Worm (Caenorhabditis elegans) whole organism, L1 larva: ENCODE measurements around the gene F59E12.17.

Experiments used
- C04F5.9 ChIP-seq: sonication (generic microtip); optimal IDR thresholded peaks from 2 replicates; lab custom pipeline; 2016; ENCODE audit warnings: missing genetic modification characterization, missing compliant biosample characterization
- C16A3.4 ChIP-seq: fragments of 150-350 bp; optimal IDR thresholded peaks from 2 replicates; lab custom pipeline; 2014; ENCODE audit warnings: missing biosample characterization, missing genetic modification characterization
- C34B4.2 ChIP-seq: sonication (generic microtip); optimal IDR thresholded peaks from 2 replicates; lab custom pipeline; 2017; ENCODE audit warnings: mild to moderate bottlenecking, missing genetic modification characterization, missing compliant biosample characterization
- aha-1 ChIP-seq: fragments of 150-350 bp; optimal IDR thresholded peaks from 2 replicates; lab custom pipeline; 2014; ENCODE audit warnings: missing biosample characterization, missing genetic modification characterization
- aly-2 ChIP-seq: fragments of 150-350 bp; optimal IDR thresholded peaks from 2 replicates; lab custom pipeline; 2014; ENCODE audit warnings: missing biosample characterization, missing genetic modification characterization
- ama-1 ChIP-seq: fragments of 150-350 bp; optimal IDR thresholded peaks from 2 replicates; lab custom pipeline; 2014
- blmp-1 ChIP-seq: fragments of 150-350 bp; optimal IDR thresholded peaks from 2 replicates; lab custom pipeline; 2014; ENCODE audit warnings: missing biosample characterization, missing genetic modification characterization
- ceh-8 ChIP-seq: fragments of 200-800 bp; sonication (Bioruptor generic); optimal IDR thresholded peaks from 2 replicates; lab custom pipeline; 2018; ENCODE audit warnings: mild to moderate bottlenecking, missing genetic modification characterization, moderate library complexity, missing compliant biosample characterization
- ceh-88 ChIP-seq: fragments of 200-800 bp; sonication (Bioruptor generic); IDR thresholded peaks from 2 replicates; pipeline ENCODE4 v1.3.6; 2022; ENCODE audit warnings: missing genetic modification characterization, missing compliant biosample characterization
- dpl-1 ChIP-seq, 3 experiments: fragments of 150-350 bp in 2 of 3; sonication (generic microtip) in 1 of 3; optimal IDR thresholded peaks; 2 replicates each; lab custom pipeline; 2014 to 2017; ENCODE audit warnings: missing biosample characterization in 3 of 3, missing genetic modification characterization in 3 of 3, missing genetic modification reagents in 3 of 3
- dsc-1 ChIP-seq: sonication (generic microtip); optimal IDR thresholded peaks from 2 replicates; lab custom pipeline; 2016; ENCODE audit warnings: mild to moderate bottlenecking, missing genetic modification characterization, missing compliant biosample characterization
- egl-13 ChIP-seq: sonication (generic microtip); optimal IDR thresholded peaks from 2 replicates; lab custom pipeline; 2016; ENCODE audit warnings: missing genotype, missing genetic modification reagents, missing genetic modification characterization, missing compliant biosample characterization
- fkh-10 ChIP-seq: sonication (generic microtip); optimal IDR thresholded peaks from 2 replicates; lab custom pipeline; 2017; ENCODE audit warnings: missing biosample characterization, missing genetic modification reagents, missing genetic modification characterization
- fkh-4 ChIP-seq: sonication (generic microtip); optimal IDR thresholded peaks from 2 replicates; lab custom pipeline; 2016; ENCODE audit warnings: missing compliant biosample characterization, missing genetic modification characterization, borderline replicate concordance
- fkh-8 ChIP-seq: sonication (generic microtip); optimal IDR thresholded peaks from 2 replicates; lab custom pipeline; 2016; ENCODE audit warnings: mild to moderate bottlenecking, missing genetic modification characterization, missing compliant biosample characterization
- grh-1 ChIP-seq: fragments of 200-800 bp; sonication (Bioruptor generic); IDR thresholded peaks from 2 replicates; pipeline ENCODE4 v1.3.6; 2022; ENCODE audit warnings: missing genetic modification reagents, missing genetic modification characterization, missing compliant biosample characterization
- hlh-4 ChIP-seq: sonication (generic microtip); optimal IDR thresholded peaks from 2 replicates; lab custom pipeline; 2016; ENCODE audit warnings: mild to moderate bottlenecking, missing genetic modification characterization, missing compliant biosample characterization
- lin-13 ChIP-seq: fragments of 150-350 bp; optimal IDR thresholded peaks from 2 replicates; lab custom pipeline; 2014; ENCODE audit warnings: missing biosample characterization, missing genetic modification reagents, missing genetic modification characterization
- lin-14 ChIP-seq: fragments of 200-800 bp; sonication (Bioruptor generic); optimal IDR thresholded peaks from 2 replicates; lab custom pipeline; 2018; ENCODE audit warnings: mild to moderate bottlenecking, missing genetic modification characterization, moderate library complexity, missing compliant biosample characterization
- lin-35 ChIP-seq, 2 experiments: fragments of 150-350 bp; optimal IDR thresholded peaks; 2 replicates each; lab custom pipeline; 2014; ENCODE audit warnings: missing biosample characterization in 2 of 2, missing genetic modification characterization in 2 of 2, missing genetic modification reagents in 2 of 2
- lir-3 ChIP-seq: sonication (generic microtip); optimal IDR thresholded peaks from 2 replicates; lab custom pipeline; 2016; ENCODE audit warnings: mild to moderate bottlenecking, missing genetic modification characterization, moderate library complexity, missing compliant biosample characterization; ENCODE audit not compliant: poor library complexity
- lsy-2 ChIP-seq, 2 experiments: fragments of 150-350 bp; optimal IDR thresholded peaks; 2 replicates each; lab custom pipeline; 2014; ENCODE audit warnings: missing biosample characterization in 2 of 2, missing genetic modification characterization in 2 of 2
- mdl-1 ChIP-seq, 2 experiments: fragments of 150-350 bp; optimal IDR thresholded peaks; 2 replicates each; lab custom pipeline; 2014 to 2017; ENCODE audit warnings: missing biosample characterization in 2 of 2, missing genetic modification characterization in 2 of 2, inconsistent platforms in 1 of 2
- mep-1 ChIP-seq: fragments of 150-350 bp; optimal IDR thresholded peaks from 2 replicates; lab custom pipeline; 2014; ENCODE audit warnings: missing biosample characterization, missing genetic modification characterization
- nhr-11 ChIP-seq: fragments of 150-350 bp; optimal IDR thresholded peaks from 2 replicates; lab custom pipeline; 2014; ENCODE audit warnings: missing biosample characterization, missing genetic modification characterization
- nhr-19 ChIP-seq: fragments of 200-800 bp; sonication (Bioruptor generic); conservative IDR thresholded peaks from 2 replicates; pipeline ENCODE4 v1.3.6; 2022; ENCODE audit warnings: missing genetic modification characterization, missing compliant biosample characterization
- nhr-20 ChIP-seq: sonication (generic microtip); optimal IDR thresholded peaks from 2 replicates; lab custom pipeline; 2016; ENCODE audit warnings: mild to moderate bottlenecking, missing genetic modification characterization, missing compliant biosample characterization
- nhr-237 ChIP-seq: fragments of 150-350 bp; optimal IDR thresholded peaks from 2 replicates; lab custom pipeline; 2014; ENCODE audit warnings: missing biosample characterization, missing genetic modification characterization
- nhr-71 ChIP-seq: sonication (generic microtip); optimal IDR thresholded peaks from 2 replicates; lab custom pipeline; 2016; ENCODE audit warnings: mild to moderate bottlenecking, missing genetic modification characterization, moderate library complexity, missing compliant biosample characterization
- nhr-84 ChIP-seq: sonication (generic microtip); optimal IDR thresholded peaks from 2 replicates; lab custom pipeline; 2017; ENCODE audit warnings: missing biosample characterization, missing genetic modification characterization
- nhr-85 ChIP-seq: sonication (generic microtip); peaks from one replicate; lab custom pipeline; 2016; ENCODE audit warnings: missing genetic modification characterization, inconsistent platforms, missing compliant biosample characterization
- nhr-90 ChIP-seq: sonication (generic microtip); optimal IDR thresholded peaks from 2 replicates; lab custom pipeline; 2016; ENCODE audit warnings: mild to moderate bottlenecking, missing genetic modification characterization, missing compliant biosample characterization; ENCODE audit not compliant: poor library complexity
- pax-3 ChIP-seq: fragments of 200-800 bp; sonication (Bioruptor generic); optimal IDR thresholded peaks from 2 replicates; lab custom pipeline; 2018; ENCODE audit warnings: mild to moderate bottlenecking, missing genetic modification characterization, moderate library complexity, missing compliant biosample characterization
- rnt-1 ChIP-seq: sonication (generic microtip); optimal IDR thresholded peaks from 2 replicates; lab custom pipeline; 2016; ENCODE audit warnings: mild to moderate bottlenecking, missing genetic modification characterization, moderate library complexity, missing compliant biosample characterization
- snpc-4 ChIP-seq: fragments of 150-350 bp; optimal IDR thresholded peaks from 2 replicates; lab custom pipeline; 2014; ENCODE audit warnings: missing biosample characterization, missing genetic modification characterization
- snu-23 ChIP-seq: sonication (generic microtip); optimal IDR thresholded peaks from 2 replicates; lab custom pipeline; 2016; ENCODE audit warnings: missing genetic modification characterization, missing compliant biosample characterization
- tbx-2 ChIP-seq: sonication (generic microtip); optimal IDR thresholded peaks from 2 replicates; lab custom pipeline; 2016; ENCODE audit warnings: missing genetic modification characterization, missing compliant biosample characterization
- tlp-1 ChIP-seq: fragments of 150-350 bp; optimal IDR thresholded peaks from 2 replicates; lab custom pipeline; 2014; ENCODE audit warnings: missing biosample characterization, missing genetic modification characterization
- unc-130 ChIP-seq: fragments of 150-350 bp; optimal IDR thresholded peaks from 2 replicates; lab custom pipeline; 2017; ENCODE audit warnings: missing biosample characterization, missing genetic modification characterization, inconsistent platforms
- unc-62 ChIP-seq: fragments of 150-350 bp; optimal IDR thresholded peaks from 2 replicates; lab custom pipeline; 2014; ENCODE audit warnings: missing biosample characterization, missing genetic modification reagents, missing genetic modification characterization
- vab-15 ChIP-seq: sonication (generic microtip); optimal IDR thresholded peaks from 2 replicates; lab custom pipeline; 2017; ENCODE audit warnings: missing genotype, mild to moderate bottlenecking, missing genetic modification characterization, missing compliant biosample characterization
- xbp-1 ChIP-seq: sonication (generic microtip); optimal IDR thresholded peaks from 2 replicates; lab custom pipeline; 2016; ENCODE audit warnings: missing genetic modification characterization, missing compliant biosample characterization

The F59E12.17 gene

DNA sequence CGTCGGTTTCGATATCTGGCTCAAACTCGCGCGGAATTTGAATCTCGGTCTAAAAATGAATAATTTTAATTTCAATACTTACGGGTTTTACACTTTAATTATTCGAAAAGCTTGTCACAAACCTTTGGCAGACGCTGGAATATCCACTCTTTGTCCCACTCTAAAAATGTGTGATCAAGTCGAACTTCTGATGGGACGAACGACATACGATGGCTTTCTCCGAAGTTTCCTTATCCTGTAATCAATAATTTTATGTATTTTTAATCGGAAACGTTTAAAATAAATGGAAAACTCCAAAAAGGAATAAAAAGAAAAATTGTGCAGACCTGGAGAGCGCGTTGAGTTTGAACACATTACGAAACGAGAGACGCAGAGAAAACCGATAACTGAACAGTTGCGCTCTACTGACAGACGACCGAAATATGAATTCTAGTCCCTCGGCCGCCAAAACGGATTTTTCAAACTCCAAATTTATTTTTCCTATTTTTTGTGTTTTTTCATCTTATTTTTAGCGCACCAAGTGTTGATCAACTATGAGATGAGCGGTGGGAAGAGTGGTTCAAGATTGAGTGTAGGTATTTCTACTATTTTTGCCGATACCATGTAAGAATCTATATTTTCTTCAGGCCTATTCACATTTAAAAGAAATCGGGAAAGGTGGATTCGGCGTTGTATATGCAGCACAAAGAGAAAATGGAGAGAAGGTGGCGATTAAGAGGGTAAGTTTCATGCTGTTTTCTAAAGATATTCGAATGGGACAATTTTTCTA lies at the start of gene F59E12.17, which contains the start of the genes sam-4 and zyg-1 (continued):
- TF ChIP-seq nhr-237 (tag; lab: Kevin White, UChicago) = no peak
- peak; percentile 47 for TF ChIP-seq xbp-1 (tag; lab: Kevin White, UChicago)
- TF ChIP-seq egl-13 = no peak
- no peak for TF ChIP-seq aha-1 (tag; lab: Kevin White, UChicago)
- TF ChIP-seq nhr-20 (tag; lab: Kevin White, UChicago) = peak; percentile 61
- TF ChIP-seq vab-15 (tag; lab: Kevin White, UChicago) = no peak
- no peak for TF ChIP-seq pax-3 (tag; lab: Kevin White, UChicago)
- peak; percentile 18 for TF ChIP-seq nhr-90 (tag; lab: Kevin White, UChicago)
- TF ChIP-seq lin-35 (GFP tag; optimal IDR thresholded peaks at IDR 0.05; lab: Kevin White, UChicago) = peak; percentile 80 to 90
- no peak for TF ChIP-seq tlp-1 (tag; lab: Kevin White, UChicago)
- TF ChIP-seq mep-1 (tag; lab: Kevin White, UChicago) = peak; percentile 65
- no peak for TF ChIP-seq ama-1 (lab: Kevin White, UChicago)
- no peak for TF ChIP-seq nhr-11 (tag; lab: Kevin White, UChicago)
- TF ChIP-seq nhr-85 (tag; lab: Kevin White, UChicago) = peak; percentile 74
- TF ChIP-seq C04F5.9 (tag; lab: Kevin White, UChicago) = no peak
- TF ChIP-seq dpl-1 (GFP tag; optimal IDR thresholded peaks at IDR 0.05; lab: Kevin White, UChicago) = peak; percentile 68 to 87 (median 77)
- TF ChIP-seq lin-13 (GFP tag; lab: Kevin White, UChicago) = no peak
- no peak for TF ChIP-seq hlh-4 (tag; lab: Kevin White, UChicago)
- no peak for TF ChIP-seq grh-1 (GFP tag; lab: Robert Waterston, UW)
- no peak for TF ChIP-seq unc-130
- no peak for TF ChIP-seq ceh-8 (GFP tag; lab: Kevin White, UChicago)
- peak; percentile 77 for TF ChIP-seq lir-3 (tag; lab: Kevin White, UChicago)
- no peak for TF ChIP-seq unc-62 (GFP tag; lab: Kevin White, UChicago)
- TF ChIP-seq fkh-8 (tag; lab: Kevin White, UChicago) = peak; percentile 60
- peak in 1 of 2 experiments; percentile 35 for TF ChIP-seq mdl-1 (tag; optimal IDR thresholded peaks at IDR 0.05; lab: Kevin White, UChicago)
- TF ChIP-seq ceh-88 = no peak
- peak; percentile 85 for TF ChIP-seq C16A3.4 (tag; lab: Kevin White, UChicago)
- TF ChIP-seq C34B4.2 = no peak
- no peak for TF ChIP-seq aly-2 (tag; lab: Kevin White, UChicago)
- TF ChIP-seq lin-14 = no peak
- TF ChIP-seq blmp-1 (tag; lab: Kevin White, UChicago) = no peak
- no peak for TF ChIP-seq dsc-1
- TF ChIP-seq tbx-2 (tag; lab: Kevin White, UChicago) = peak; percentile 52
- TF ChIP-seq, all 84 proteins: peak for 30

DNA sequence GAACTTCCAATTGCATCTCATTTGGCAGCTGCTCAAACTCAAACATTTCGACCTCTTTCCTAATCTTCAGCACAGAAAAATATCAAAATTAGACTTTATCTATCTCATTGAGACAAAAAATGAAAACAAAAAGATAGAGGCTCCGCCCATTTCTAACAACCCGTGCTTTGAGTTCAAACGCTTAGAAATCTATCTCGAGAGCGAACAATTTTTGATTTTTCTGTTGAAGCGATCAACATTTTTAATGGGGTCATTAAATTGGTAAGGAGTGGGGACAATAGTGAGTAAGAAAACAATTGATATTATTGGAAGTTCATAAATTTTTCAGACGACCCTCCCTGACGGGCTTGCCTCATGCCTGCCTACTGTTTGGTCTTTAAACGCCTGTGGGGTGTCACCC lies 49.6 kb upstream of the F59E12.17 start, which contains the start of the genes C25H3.10 and C25H3.1:
Gene C25H3.10 (minus strand): TSS at position 101 of the 400 bp plus-strand sequence.
Gene C25H3.1 (plus strand): TSS at position 203 of the 400 bp plus-strand sequence.
- TF ChIP-seq nhr-71 (tag; lab: Kevin White, UChicago) = peak; percentile 39
- peak; percentile 2 to 4 for TF ChIP-seq lsy-2 (tag; optimal IDR thresholded peaks at IDR 0.05; lab: Kevin White, UChicago)
- TF ChIP-seq lin-14 = peak; percentile 6
- TF ChIP-seq C04F5.9 (tag; lab: Kevin White, UChicago) = no peak
- TF ChIP-seq snu-23 (GFP tag; lab: Kevin White, UChicago) = peak; percentile 33
- TF ChIP-seq hlh-4 (tag; lab: Kevin White, UChicago) = no peak
- no peak for TF ChIP-seq fkh-4
- peak; percentile 19 for TF ChIP-seq nhr-20 (tag; lab: Kevin White, UChicago)
- no peak for TF ChIP-seq grh-1 (GFP tag; lab: Robert Waterston, UW)
- no peak for TF ChIP-seq dpl-1 (GFP tag; optimal IDR thresholded peaks at IDR 0.05; lab: Kevin White, UChicago)
- no peak for TF ChIP-seq nhr-84 (tag; lab: Kevin White, UChicago)
- peak; percentile 10 for TF ChIP-seq nhr-19 (GFP tag; lab: Robert Waterston, UW)
- peak; percentile 20 for TF ChIP-seq blmp-1 (tag; lab: Kevin White, UChicago)
- TF ChIP-seq snpc-4 (tag; lab: Kevin White, UChicago) = peak; percentile 57
- TF ChIP-seq fkh-10 (GFP tag; lab: Kevin White, UChicago) = no peak
- TF ChIP-seq rnt-1 = peak; percentile 44
